Worm (Caenorhabditis elegans) whole organism, mixed stage, embryonic: ENCODE data around the gene act-5.

Source experiments
- blmp-1 ChIP-seq: fragments of 150-350 bp; optimal IDR thresholded peaks from 2 replicates; lab custom pipeline; 2014; ENCODE audit warnings: missing biosample characterization, missing genetic modification characterization
- ces-1 ChIP-seq: fragments of 150-350 bp; optimal IDR thresholded peaks from 2 replicates; lab custom pipeline; 2014; ENCODE audit warnings: missing biosample characterization, missing genetic modification reagents, missing genetic modification characterization
- nhr-76 ChIP-seq: sonication (generic microtip); optimal IDR thresholded peaks from 2 replicates; lab custom pipeline; 2017; ENCODE audit warnings: missing biosample characterization, missing genetic modification characterization
- pha-4 ChIP-seq: fragments of 150-350 bp; optimal IDR thresholded peaks from 2 replicates; lab custom pipeline; 2018; ENCODE audit warnings: missing biosample characterization, missing genetic modification reagents, missing genetic modification characterization
- sem-2 ChIP-seq: fragments of 200-800 bp; sonication (Bioruptor generic); optimal IDR thresholded peaks from 2 replicates; lab custom pipeline; 2018; ENCODE audit warnings: mild to moderate bottlenecking, missing genetic modification characterization, missing compliant biosample characterization
- unc-39 ChIP-seq: fragments of 150-350 bp; optimal IDR thresholded peaks from 2 replicates; lab custom pipeline; 2014; ENCODE audit warnings: missing biosample characterization, missing genetic modification characterization
- unc-62 ChIP-seq: fragments of 150-350 bp; optimal IDR thresholded peaks from 2 replicates; lab custom pipeline; 2014; ENCODE audit warnings: missing biosample characterization, missing genetic modification reagents, missing genetic modification characterization
- ztf-11 ChIP-seq: fragments of 150-350 bp; optimal IDR thresholded peaks from 2 replicates; lab custom pipeline; 2014; ENCODE audit warnings: missing biosample characterization, missing genetic modification characterization

DNA sequence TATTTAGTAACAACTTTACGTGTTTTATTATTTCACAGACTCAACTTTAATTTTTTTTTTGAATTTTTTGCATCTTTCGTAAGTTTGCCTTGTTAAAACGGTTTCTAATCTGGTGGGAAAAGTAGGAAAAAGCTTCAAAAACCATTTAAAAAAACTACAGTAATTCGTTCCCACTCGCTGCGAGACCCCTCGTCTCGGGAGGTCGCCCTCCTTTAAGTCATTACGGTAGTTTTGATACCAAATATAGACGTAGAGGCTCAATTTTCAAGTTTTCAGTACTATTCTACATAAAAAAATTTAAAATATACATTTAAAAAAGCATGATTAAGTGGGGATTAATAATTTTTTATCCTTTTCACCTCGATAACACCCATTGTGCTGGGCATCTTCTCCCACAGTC is 35.0 kb upstream of the act-5 start:
- TF ChIP-seq unc-62 (GFP tag; lab: Kevin White, UChicago) (no peak), sem-2 (no peak), ztf-11 (tag; lab: Kevin White, UChicago) (no peak), nhr-76 (no peak), pha-4 (tag; lab: Kevin White, UChicago) (no peak), ces-1 (GFP tag; lab: Kevin White, UChicago) (no peak), blmp-1 (tag; lab: Kevin White, UChicago) (no peak), unc-39 (tag; lab: Kevin White, UChicago) (no peak)
